Worm (Caenorhabditis elegans) whole organism, late embryonic: ENCODE results near the gene grl-23.

Experiments used
- C08G9.2 ChIP-seq: sonication (generic microtip); optimal IDR thresholded peaks from 2 replicates; lab custom pipeline; 2016; ENCODE audit warnings: mild to moderate bottlenecking, missing genetic modification characterization, moderate library complexity, missing compliant biosample characterization
- C38D4.7 ChIP-seq: fragments of 200-800 bp; sonication (Bioruptor generic); optimal IDR thresholded peaks from 2 replicates; lab custom pipeline; 2018; ENCODE audit warnings: mild to moderate bottlenecking, missing genetic modification characterization, moderate library complexity, missing compliant biosample characterization
- F13H6.1 ChIP-seq: sonication (generic microtip); optimal IDR thresholded peaks from 2 replicates; lab custom pipeline; 2016; ENCODE audit warnings: missing genetic modification characterization, missing compliant biosample characterization
- Y22D7AL.16 ChIP-seq: sonication (generic microtip); optimal IDR thresholded peaks from 2 replicates; lab custom pipeline; 2016; ENCODE audit warnings: missing genetic modification characterization, missing compliant biosample characterization
- ama-1 ChIP-seq: fragments of 150-350 bp; optimal IDR thresholded peaks from 2 replicates; lab custom pipeline; 2014
- ceh-14 ChIP-seq: sonication (generic microtip); optimal IDR thresholded peaks from 2 replicates; lab custom pipeline; 2016; ENCODE audit warnings: missing genotype, missing genetic modification characterization, missing compliant biosample characterization
- ceh-18 ChIP-seq: sonication (generic microtip); optimal IDR thresholded peaks from 2 replicates; lab custom pipeline; 2016; ENCODE audit warnings: missing genetic modification characterization, missing compliant biosample characterization
- ceh-19 ChIP-seq: fragments of 200-800 bp; sonication (Bioruptor generic); optimal IDR thresholded peaks from 2 replicates; lab custom pipeline; 2018; ENCODE audit warnings: mild to moderate bottlenecking, missing genetic modification characterization, missing compliant biosample characterization
- ceh-2 ChIP-seq: sonication (generic microtip); optimal IDR thresholded peaks from 2 replicates; lab custom pipeline; 2016; ENCODE audit warnings: missing genotype, missing genetic modification characterization, missing compliant biosample characterization
- ceh-31 ChIP-seq: sonication (generic microtip); optimal IDR thresholded peaks from 2 replicates; lab custom pipeline; 2016; ENCODE audit warnings: missing genetic modification characterization, missing compliant biosample characterization
- ceh-34 ChIP-seq: sonication (generic microtip); optimal IDR thresholded peaks from 2 replicates; lab custom pipeline; 2016; ENCODE audit warnings: mild to moderate bottlenecking, missing genetic modification characterization, missing compliant biosample characterization
- ceh-45 ChIP-seq: fragments of 200-800 bp; sonication (Bioruptor generic); IDR thresholded peaks from 2 replicates; pipeline ENCODE4 v1.3.6; 2022; ENCODE audit warnings: missing genetic modification reagents, missing genetic modification characterization, missing compliant biosample characterization
- ceh-48 ChIP-seq: sonication (generic microtip); optimal IDR thresholded peaks from 2 replicates; lab custom pipeline; 2016; ENCODE audit warnings: missing genetic modification characterization, inconsistent platforms, missing compliant biosample characterization
- ceh-6 ChIP-seq: fragments of 200-800 bp; sonication (Bioruptor generic); optimal IDR thresholded peaks from 2 replicates; lab custom pipeline; 2018; ENCODE audit warnings: mild to moderate bottlenecking, missing genetic modification characterization, missing compliant biosample characterization
- ceh-9 ChIP-seq: sonication (generic microtip); optimal IDR thresholded peaks from 2 replicates; lab custom pipeline; 2016; ENCODE audit warnings: mild to moderate bottlenecking, missing genetic modification characterization, inconsistent platforms, missing compliant biosample characterization
- che-1 ChIP-seq: sonication (generic microtip); optimal IDR thresholded peaks from 2 replicates; lab custom pipeline; 2016; ENCODE audit warnings: mild to moderate bottlenecking, missing genetic modification characterization, missing compliant biosample characterization
- dmd-4 ChIP-seq: sonication (generic microtip); optimal IDR thresholded peaks from 2 replicates; lab custom pipeline; 2016; ENCODE audit warnings: borderline replicate concordance, missing genetic modification characterization, missing compliant biosample characterization
- elt-2 ChIP-seq: sonication (generic microtip); optimal IDR thresholded peaks from 2 replicates; lab custom pipeline; 2016; ENCODE audit warnings: missing genetic modification reagents, missing genetic modification characterization, missing compliant biosample characterization
- elt-4 ChIP-seq: sonication (generic microtip); optimal IDR thresholded peaks from 2 replicates; lab custom pipeline; 2016; ENCODE audit warnings: missing genetic modification characterization, missing compliant biosample characterization
- ets-4 ChIP-seq: sonication (generic microtip); optimal IDR thresholded peaks from 2 replicates; lab custom pipeline; 2016; ENCODE audit warnings: missing genetic modification characterization, missing compliant biosample characterization
- fkh-10 ChIP-seq: fragments of 150-350 bp; optimal IDR thresholded peaks from 2 replicates; lab custom pipeline; 2014; ENCODE audit warnings: missing biosample characterization, missing genetic modification reagents, missing genetic modification characterization
- lim-6 ChIP-seq: sonication (generic microtip); optimal IDR thresholded peaks from 2 replicates; lab custom pipeline; 2016; ENCODE audit warnings: missing genetic modification characterization, missing compliant biosample characterization
- lin-11 ChIP-seq: fragments of 200-800 bp; sonication (Bioruptor generic); optimal IDR thresholded peaks from 2 replicates; lab custom pipeline; 2018; ENCODE audit warnings: mild to moderate bottlenecking, missing genetic modification characterization, missing compliant biosample characterization
- mec-3 ChIP-seq: sonication (generic microtip); optimal IDR thresholded peaks from 2 replicates; lab custom pipeline; 2016; ENCODE audit warnings: borderline replicate concordance, missing genetic modification characterization, missing compliant biosample characterization
- nfya-1 ChIP-seq: sonication (generic microtip); optimal IDR thresholded peaks from 2 replicates; lab custom pipeline; 2017; ENCODE audit warnings: missing genetic modification characterization, mild to moderate bottlenecking, missing compliant biosample characterization, antibody characterized with exemption, moderate library complexity
- nhr-11 ChIP-seq: fragments of 150-350 bp; optimal IDR thresholded peaks from 2 replicates; lab custom pipeline; 2014; ENCODE audit warnings: missing biosample characterization, missing genetic modification characterization
- nhr-232 ChIP-seq: sonication (generic microtip); optimal IDR thresholded peaks from 2 replicates; lab custom pipeline; 2016; ENCODE audit warnings: missing genetic modification characterization, missing compliant biosample characterization
- odd-2 ChIP-seq: sonication (generic microtip); optimal IDR thresholded peaks from 2 replicates; lab custom pipeline; 2017; ENCODE audit warnings: antibody characterized with exemption, mild to moderate bottlenecking, missing genetic modification characterization, missing compliant biosample characterization
- pag-3 ChIP-seq: sonication (generic microtip); optimal IDR thresholded peaks from 2 replicates; lab custom pipeline; 2016; ENCODE audit warnings: missing compliant biosample characterization, missing genetic modification characterization, borderline replicate concordance
- pha-2 ChIP-seq: sonication (generic microtip); optimal IDR thresholded peaks from 2 replicates; lab custom pipeline; 2017; ENCODE audit warnings: mild to moderate bottlenecking, missing genetic modification characterization, missing compliant biosample characterization
- pha-4 ChIP-seq: fragments of 150-350 bp; optimal IDR thresholded peaks from 2 replicates; lab custom pipeline; 2018; ENCODE audit warnings: missing biosample characterization, missing genetic modification reagents, missing genetic modification characterization
- pqm-1 ChIP-seq: sonication (generic microtip); optimal IDR thresholded peaks from 2 replicates; lab custom pipeline; 2016; ENCODE audit warnings: missing genetic modification characterization, missing compliant biosample characterization
- ref-2 ChIP-seq: sonication (generic microtip); optimal IDR thresholded peaks from 2 replicates; lab custom pipeline; 2016; ENCODE audit warnings: missing genetic modification characterization, missing compliant biosample characterization
- sox-2 ChIP-seq: fragments of 200-800 bp; sonication (Bioruptor generic); IDR thresholded peaks from 2 replicates; pipeline ENCODE4 v1.3.6; 2022; ENCODE audit warnings: missing genetic modification reagents, missing genetic modification characterization, missing compliant biosample characterization
- sox-4 ChIP-seq: sonication (generic microtip); optimal IDR thresholded peaks from 2 replicates; lab custom pipeline; 2017; ENCODE audit warnings: mild to moderate bottlenecking, missing genetic modification characterization, inconsistent platforms, missing compliant biosample characterization
- tbx-2 ChIP-seq: sonication (generic microtip); optimal IDR thresholded peaks from 2 replicates; lab custom pipeline; 2016; ENCODE audit warnings: missing genetic modification characterization, missing compliant biosample characterization
- unc-42 ChIP-seq: sonication (generic microtip); optimal IDR thresholded peaks from 2 replicates; lab custom pipeline; 2016; ENCODE audit warnings: missing genotype, missing genetic modification characterization, missing compliant biosample characterization
- ztf-16 ChIP-seq: sonication (generic microtip); optimal IDR thresholded peaks from 2 replicates; lab custom pipeline; 2017; ENCODE audit warnings: missing genetic modification characterization, missing compliant biosample characterization

The grl-23 gene

DNA sequence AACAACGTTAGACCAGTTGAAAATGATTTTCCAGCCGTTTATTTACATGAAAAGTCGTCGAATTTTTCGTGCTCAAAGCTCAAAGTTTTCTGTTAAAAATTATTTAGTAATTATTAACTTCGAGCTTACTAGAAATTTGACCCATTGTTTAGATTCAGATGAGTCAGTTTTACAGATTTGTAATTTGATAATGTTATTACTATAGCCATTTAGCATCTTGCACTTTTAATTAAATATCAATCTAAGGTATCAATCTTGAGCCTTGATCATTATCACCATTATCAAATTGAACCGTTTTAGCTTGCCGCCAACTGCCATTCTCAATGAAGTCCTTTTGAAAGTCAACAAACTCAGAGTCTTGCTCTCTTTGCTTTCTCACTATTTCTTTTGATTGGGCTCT is 32.8 kb upstream of the grl-23 start, which contains the start of gene ZC116.1:
Gene ZC116.1 (plus strand): TSS at position 301 of the 400 bp plus-strand sequence.
- TF ChIP-seq lim-6 (tag; lab: Kevin White, UChicago): no peak
- TF ChIP-seq ceh-34: no peak
- no peak for TF ChIP-seq ceh-9 (tag; lab: Kevin White, UChicago)
- TF ChIP-seq lin-11 (tag; lab: Kevin White, UChicago): no peak
- no peak for TF ChIP-seq pha-4 (tag; lab: Kevin White, UChicago)
- TF ChIP-seq C08G9.2 (tag; lab: Kevin White, UChicago): no peak
- no peak for TF ChIP-seq ceh-14 (tag; lab: Kevin White, UChicago)
- TF ChIP-seq sox-2 (GFP tag; lab: Robert Waterston, UW): no peak
- TF ChIP-seq ceh-48: no peak
- TF ChIP-seq ceh-31 (tag; lab: Kevin White, UChicago): no peak
- TF ChIP-seq ceh-45 (GFP tag; lab: Robert Waterston, UW): no peak
- TF ChIP-seq ztf-16 (tag; lab: Kevin White, UChicago): no peak

DNA sequence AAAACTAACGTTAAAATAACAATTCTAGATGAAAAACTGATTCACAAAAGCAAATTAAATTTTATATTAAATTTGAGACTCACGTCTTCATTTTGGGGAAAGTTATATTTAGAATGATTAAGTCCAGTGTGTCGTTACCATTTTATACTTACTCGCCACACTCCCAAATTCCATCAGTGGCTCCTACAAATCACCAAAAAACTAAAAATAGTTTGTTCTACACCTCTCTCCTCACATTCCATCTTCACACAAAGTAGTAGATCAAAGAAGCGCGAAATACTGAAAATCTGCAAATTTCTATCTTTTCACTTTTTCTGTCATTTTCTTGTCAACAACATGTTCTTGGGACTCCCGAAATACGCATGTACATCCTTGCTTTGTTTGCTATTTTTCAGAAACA is 32.2 kb upstream of the grl-23 start, which contains the start of gene ZC116.5:
Gene ZC116.5 (minus strand): TSS at position 101 of the 400 bp plus-strand sequence.
- TF ChIP-seq odd-2 (no peak), che-1 (no peak), C38D4.7 (GFP tag; lab: Kevin White, UChicago) (no peak), unc-42 (no peak), sox-4 (tag; lab: Kevin White, UChicago) (no peak), lim-6 (tag; lab: Kevin White, UChicago) (no peak), Y22D7AL.16 (tag; lab: Kevin White, UChicago) (no peak), nhr-232 (tag; lab: Kevin White, UChicago) (no peak), ceh-19 (GFP tag; lab: Kevin White, UChicago) (no peak), nhr-11 (tag; lab: Kevin White, UChicago) (no peak), elt-2 (tag; lab: Kevin White, UChicago) (no peak), elt-4 (tag; lab: Kevin White, UChicago) (no peak), pha-2 (tag; lab: Kevin White, UChicago) (no peak), dmd-4 (tag; lab: Kevin White, UChicago) (no peak)
- TF ChIP-seq, all 69 proteins: peak for 0

DNA sequence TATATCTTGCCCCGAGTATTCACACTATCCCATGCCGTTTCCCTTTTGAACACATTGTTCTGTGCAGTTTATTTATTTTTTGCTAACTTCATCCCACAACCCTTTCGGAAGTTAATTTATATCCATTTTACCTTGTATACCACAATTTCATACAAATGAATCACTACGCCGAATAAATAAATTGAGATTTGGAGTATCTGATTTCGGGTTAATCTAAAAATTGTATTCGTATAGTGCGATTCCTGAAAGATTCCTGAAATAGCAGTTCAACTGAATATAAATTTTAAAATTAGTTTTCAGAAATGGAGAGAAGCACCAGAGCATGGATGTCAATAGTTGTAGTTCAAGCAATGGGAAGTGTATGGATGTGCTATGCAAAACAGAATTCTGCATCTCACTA is 30.4 kb upstream of the grl-23 start, which contains the start of gene erg-28:
Gene erg-28 (plus strand): TSS at position 301 of the 400 bp plus-strand sequence.
- TF ChIP-seq mec-3 (no peak), tbx-2 (tag; lab: Kevin White, UChicago) (no peak)

DNA sequence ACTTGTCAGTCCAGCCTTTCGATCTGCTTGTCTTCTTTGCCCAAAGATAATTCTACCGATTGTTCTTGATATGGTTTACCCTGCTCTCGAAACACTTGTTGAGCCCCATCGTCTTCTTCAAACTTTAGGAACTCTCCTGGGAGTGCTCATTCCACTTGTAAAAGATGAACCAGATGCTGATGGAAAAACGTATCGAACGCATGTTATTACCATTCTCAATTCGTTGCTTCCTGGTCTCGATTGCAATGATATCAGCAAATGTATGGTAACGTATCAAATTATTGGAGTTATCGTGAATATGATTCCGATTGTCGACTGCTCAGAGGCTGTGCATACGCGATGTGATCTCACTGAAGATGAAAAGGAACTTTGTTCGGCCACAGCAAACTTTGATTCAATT is 25.1 kb upstream of the grl-23 start:
- TF ChIP-seq lim-6 (tag; lab: Kevin White, UChicago): no peak
- TF ChIP-seq, all 69 proteins: peak for 0

DNA sequence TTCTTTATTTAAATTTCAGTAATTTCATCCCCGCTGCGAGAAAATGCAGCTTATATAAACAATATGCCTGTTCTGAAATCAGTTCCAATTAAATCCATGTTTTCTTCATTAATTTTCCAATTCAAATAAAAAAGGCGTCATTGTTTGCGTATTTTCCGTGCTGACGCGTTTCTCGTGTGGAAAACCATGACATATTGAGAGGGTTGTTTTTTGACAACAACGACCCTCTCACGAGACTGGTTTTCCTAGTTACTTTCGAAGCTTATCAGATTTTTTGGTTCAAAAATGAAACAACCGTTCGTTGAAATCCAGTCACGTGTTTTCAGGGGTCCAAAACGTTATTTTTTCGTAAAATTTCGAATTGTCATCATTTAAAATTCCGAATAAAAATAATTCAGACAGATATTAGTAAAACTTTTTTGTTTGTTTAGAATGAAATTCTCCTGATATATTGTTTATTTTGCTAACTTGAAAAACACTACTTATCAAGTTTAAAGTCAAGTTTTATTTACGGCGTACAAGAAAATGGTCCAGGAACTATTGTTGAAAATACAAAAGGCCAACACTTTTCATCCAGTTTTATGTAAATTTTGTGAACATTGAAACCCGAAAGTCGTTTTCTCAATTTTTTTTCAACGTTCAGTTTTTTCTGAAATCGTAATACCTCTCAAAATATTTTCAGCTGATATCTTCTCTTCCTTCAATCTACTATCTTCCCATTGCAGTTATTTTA is 23.0 kb upstream of the grl-23 start, which contains the start of gene C14C10.5:
Gene C14C10.5 (plus strand): TSS at position 683 of the 733 bp plus-strand sequence.
- TF ChIP-seq nhr-11 (tag; lab: Kevin White, UChicago): no peak
- no peak for TF ChIP-seq pha-2 (tag; lab: Kevin White, UChicago)
- TF ChIP-seq pqm-1 (tag; lab: Kevin White, UChicago): no peak
- TF ChIP-seq ceh-2 (tag; lab: Kevin White, UChicago): no peak
- no peak for TF ChIP-seq ref-2 (tag; lab: Kevin White, UChicago)
- no peak for TF ChIP-seq ceh-6 (GFP tag; lab: Kevin White, UChicago)
- TF ChIP-seq elt-2 (tag; lab: Kevin White, UChicago): no peak
- no peak for TF ChIP-seq ceh-19 (GFP tag; lab: Kevin White, UChicago)
- TF ChIP-seq ama-1 (lab: Kevin White, UChicago): no peak
- no peak for TF ChIP-seq pag-3 (tag; lab: Kevin White, UChicago)
- TF ChIP-seq fkh-10: no peak
- no peak for TF ChIP-seq ceh-48
- TF ChIP-seq nfya-1 (tag; lab: Kevin White, UChicago): no peak
- TF ChIP-seq sox-2 (GFP tag; lab: Robert Waterston, UW): no peak
- TF ChIP-seq nhr-232 (tag; lab: Kevin White, UChicago): no peak
- TF ChIP-seq F13H6.1 (tag; lab: Kevin White, UChicago): no peak
- no peak for TF ChIP-seq ceh-18 (tag; lab: Kevin White, UChicago)
- TF ChIP-seq ets-4 (tag; lab: Kevin White, UChicago): no peak
